Worm (Caenorhabditis elegans) whole organism, L2 larva: ENCODE measurements around the gene unc-119.

Experiments
- lin-39 ChIP-seq: fragments of 150-350 bp; optimal IDR thresholded peaks from 2 replicates; lab custom pipeline; 2014; ENCODE audit warnings: missing biosample characterization, missing genetic modification reagents, missing genetic modification characterization
- nhr-10 ChIP-seq: sonication (generic microtip); optimal IDR thresholded peaks from 2 replicates; lab custom pipeline; 2017; ENCODE audit warnings: missing biosample characterization, missing genetic modification characterization
- nhr-11 ChIP-seq: fragments of 150-350 bp; optimal IDR thresholded peaks from 2 replicates; lab custom pipeline; 2014; ENCODE audit warnings: missing biosample characterization, missing genetic modification characterization
- nhr-23 ChIP-seq: fragments of 150-350 bp; optimal IDR thresholded peaks from 2 replicates; lab custom pipeline; 2014; ENCODE audit warnings: missing biosample characterization, missing genetic modification reagents, missing genetic modification characterization

DNA sequence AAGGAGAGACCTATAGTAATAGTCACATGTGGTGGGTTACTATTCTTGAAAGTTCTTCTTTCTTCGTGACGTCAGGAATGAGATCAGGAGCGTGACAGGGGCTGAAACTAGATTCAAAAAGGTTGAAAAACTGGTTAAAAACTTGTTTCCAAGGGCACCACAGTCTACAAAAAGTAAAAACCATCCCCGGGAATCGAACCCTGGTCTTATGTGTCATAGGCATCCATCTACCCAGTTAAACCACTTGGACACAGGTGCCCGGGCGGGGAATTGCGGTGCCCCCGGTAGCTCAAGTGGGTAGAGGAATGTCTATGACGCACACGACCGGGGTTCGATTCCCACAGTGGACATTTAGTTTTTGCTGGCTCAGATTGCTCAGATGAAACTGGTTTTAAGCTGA, 54.8 kb downstream of the unc-119 start:
- TF ChIP-seq lin-39 (no peak), nhr-10 (no peak), nhr-23 (tag; lab: Kevin White, UChicago) (no peak), nhr-11 (tag; lab: Kevin White, UChicago) (no peak)
